Fruit fly (Drosophila melanogaster): ENCODE measurements around the gene Top1.

The Top1 gene

DNA sequence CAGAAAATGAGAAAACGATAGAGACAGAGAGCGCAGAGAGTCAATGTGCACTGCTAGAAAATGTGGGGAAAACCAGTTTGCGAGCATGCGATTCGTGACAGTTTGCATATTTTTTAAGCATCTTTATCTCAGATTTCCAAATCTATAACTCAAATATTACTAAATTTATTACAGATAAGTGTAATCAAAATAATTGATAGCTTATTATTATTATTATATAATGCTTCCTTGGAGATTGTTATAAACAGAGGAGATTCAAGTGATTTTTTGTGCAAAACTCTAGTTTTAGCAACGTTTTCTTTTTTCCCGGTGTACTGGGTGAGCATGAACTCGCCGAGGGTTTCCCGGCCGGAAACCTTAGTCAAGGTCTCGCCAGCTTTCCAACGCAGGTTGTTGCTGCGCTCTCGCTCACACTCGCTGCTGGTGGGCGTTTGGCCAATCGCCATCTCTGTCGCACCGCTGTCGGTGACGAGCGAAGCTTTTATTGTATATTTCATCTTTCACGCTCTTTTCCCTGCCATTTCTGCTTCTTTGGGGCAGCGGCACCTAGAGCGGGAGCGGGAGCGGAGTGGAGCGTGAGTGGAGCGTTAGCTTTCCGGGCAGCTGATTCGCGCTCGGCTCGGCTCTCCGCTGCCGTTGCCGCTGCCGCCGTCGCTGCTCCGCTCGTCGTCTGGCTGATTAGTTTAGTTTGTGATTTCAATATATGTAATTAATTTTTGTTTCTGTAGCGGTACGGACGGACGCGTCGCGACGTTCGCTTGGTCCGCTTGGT is 20.8 kb upstream of the Top1 start (continued):
- TF ChIP-seq CoRest (tag; optimal IDR thresholded peaks at IDR 0.05) (peak; percentile 99), CG15696 (tag; optimal IDR thresholded peaks at IDR 0.05) (peak; percentile 82), vnd (GFP tag; IDR thresholded peaks at IDR 0.05; ENCODE audit: partially characterized antibody) (no peak), sima (GFP tag; optimal IDR thresholded peaks at IDR 0.05) (peak; percentile 39), CG32767 (GFP tag; IDR thresholded peaks at IDR 0.05) (peak; percentile 98), CG10274 (GFP tag; optimal IDR thresholded peaks at IDR 0.05) (peak; percentile 91), NfI (GFP tag; optimal IDR thresholded peaks at IDR 0.05) (peak; percentile 98), Usf (GFP tag; optimal IDR thresholded peaks at IDR 0.05) (peak; percentile 96), CG10654 (GFP tag; optimal IDR thresholded peaks at IDR 0.05) (peak; percentile 96), NFAT (GFP tag; IDR thresholded peaks at IDR 0.05) (peak; percentile 92), CG18619 (GFP tag; optimal IDR thresholded peaks at IDR 0.05) (peak; percentile 99), inv (GFP tag; IDR thresholded peaks at IDR 0.05; ENCODE audit: partially characterized antibody) (no peak), Tbp (GFP tag; optimal IDR thresholded peaks at IDR 0.05) (no peak), Rfx (GFP tag; IDR thresholded peaks at IDR 0.05) (peak; percentile 98), CG2120 (GFP tag; optimal IDR thresholded peaks at IDR 0.05) (peak; percentile 94), Ptx1 (GFP tag; IDR thresholded peaks at IDR 0.05) (peak; percentile 98), nmo (GFP tag; optimal IDR thresholded peaks at IDR 0.05) (peak; percentile 99), sens-2 (GFP tag; IDR thresholded peaks at IDR 0.05) (peak; percentile 87), Neu2 (GFP tag; optimal IDR thresholded peaks at IDR 0.05; ENCODE audit: borderline replicate concordance) (no peak), CG10321 (GFP tag; IDR thresholded peaks at IDR 0.05) (peak; percentile 87), hth (optimal IDR thresholded peaks at IDR 0.05) (no peak), CG13775 (GFP tag; optimal IDR thresholded peaks at IDR 0.05) (peak; percentile 97), BtbVII (GFP tag; optimal IDR thresholded peaks at IDR 0.05) (peak; percentile 97), hbn (GFP tag; IDR thresholded peaks at IDR 0.05; ENCODE audit: partially characterized antibody) (no peak; the same call in 1 of the 2 replicates), peb (GFP tag; IDR thresholded peaks at IDR 0.05) (peak; percentile 94), zfh2 (GFP tag; optimal IDR thresholded peaks at IDR 0.05) (peak; percentile 86), esg (GFP tag; conservative IDR thresholded peaks at IDR 0.05) (peak; percentile 97), chinmo (GFP tag; IDR thresholded peaks at IDR 0.05; ENCODE audit: partially characterized antibody) (peak; percentile 77; the same call in 1 of the 4 replicates), unpg (GFP tag; optimal IDR thresholded peaks at IDR 0.05) (peak; percentile 97), bowl (GFP tag; IDR thresholded peaks at IDR 0.05) (peak; percentile 85), cwo (GFP tag; optimal IDR thresholded peaks at IDR 0.05) (peak; percentile 96), CG17361 (GFP tag; IDR thresholded peaks at IDR 0.05) (peak; percentile 99), nau (GFP tag; optimal IDR thresholded peaks at IDR 0.05) (peak; percentile 97), CG3847 (GFP tag; IDR thresholded peaks at IDR 0.05) (peak; percentile 98), Bgb (GFP tag; IDR thresholded peaks at IDR 0.05; ENCODE audit: partially characterized antibody) (peak; percentile 45; the same call in 1 of the 2 replicates), B-H2 (GFP tag; optimal IDR thresholded peaks at IDR 0.05) (peak; percentile 92), CG16779 (GFP tag; IDR thresholded peaks at IDR 0.05) (peak; percentile 62), CG10979 (tag; optimal IDR thresholded peaks at IDR 0.05) (peak; percentile 97), lov (optimal IDR thresholded peaks at IDR 0.05) (no peak), lov (GFP tag; IDR thresholded peaks at IDR 0.05) (peak; percentile 86; the same call in 2 of the 3 replicates), slbo (GFP tag; IDR thresholded peaks at IDR 0.05) (peak; percentile 98), Drgx (GFP tag; IDR thresholded peaks at IDR 0.05) (peak; percentile 95), CG11247 (GFP tag; IDR thresholded peaks at IDR 0.05) (peak; percentile 94), pfk (GFP tag; optimal IDR thresholded peaks at IDR 0.05) (no peak), CG13894 (tag; optimal IDR thresholded peaks at IDR 0.05) (peak; percentile 95), D19A (tag; optimal IDR thresholded peaks at IDR 0.05) (peak; percentile 95), CG10565 (GFP tag; optimal IDR thresholded peaks at IDR 0.05) (peak; percentile 72), Adf1 (GFP tag; IDR thresholded peaks at IDR 0.05) (peak; percentile 95), CG12236 (GFP tag; optimal IDR thresholded peaks at IDR 0.05) (peak; percentile 11)
